Fruit fly (Drosophila melanogaster) whole organism, prepupa: ENCODE measurements around the gene CG42299.

Source experiments
- Blimp-1 ChIP-seq: fragments of 200-800 bp; sonication (Bioruptor generic); optimal IDR thresholded peaks from 3 replicates; lab custom pipeline; 2017; ENCODE audit warnings: missing biosample characterization, missing genetic modification characterization, mild to moderate bottlenecking, moderate library complexity, missing genetic modification reagents
- CG10631 ChIP-seq: fragments of 200-800 bp; sonication (Bioruptor generic); optimal IDR thresholded peaks from 2 replicates; lab custom pipeline; 2016; ENCODE audit warnings: missing biosample characterization, missing genetic modification characterization
- CG10669 ChIP-seq: fragments of 200-800 bp; sonication (Bioruptor generic); optimal IDR thresholded peaks from 3 replicates; lab custom pipeline; 2018; ENCODE audit warnings: missing biosample characterization, mild to moderate bottlenecking, missing genetic modification characterization, moderate library complexity
- CG11294 ChIP-seq: fragments of 200-800 bp; sonication (Bioruptor generic); IDR thresholded peaks from 2 replicates; pipeline ENCODE4 v1.3.6; 2022; ENCODE audit warnings: missing biosample characterization, missing genetic modification characterization
- CG11762 ChIP-seq: fragments of 200-800 bp; sonication (Bioruptor generic); optimal IDR thresholded peaks from 3 replicates; lab custom pipeline; 2016; ENCODE audit warnings: missing biosample characterization, missing genetic modification characterization; ENCODE audit not compliant: insufficient read depth
- CG11902 ChIP-seq: fragments of 200-800 bp; sonication (Bioruptor generic); optimal IDR thresholded peaks from 3 replicates; lab custom pipeline; 2016; ENCODE audit warnings: missing biosample characterization, missing genetic modification characterization
- CG15336 ChIP-seq: fragments of 200-800 bp; sonication (Bioruptor generic); IDR thresholded peaks from 2 replicates; pipeline ENCODE4 v1.3.6; 2022; ENCODE audit warnings: missing biosample characterization, missing genetic modification characterization
- CG1621 ChIP-seq: fragments of 200-800 bp; sonication (Bioruptor generic); optimal IDR thresholded peaks from 3 replicates; lab custom pipeline; 2018; ENCODE audit warnings: missing biosample characterization, mild to moderate bottlenecking, missing genetic modification characterization
- CG16779 ChIP-seq: fragments of 200-800 bp; sonication (Bioruptor generic); optimal IDR thresholded peaks from 3 replicates; lab custom pipeline; 2017; ENCODE audit warnings: missing biosample characterization, mild to moderate bottlenecking, missing genetic modification characterization
- CG34406 ChIP-seq: fragments of 200-800 bp; sonication (Bioruptor generic); optimal IDR thresholded peaks from 3 replicates; lab custom pipeline; 2016; ENCODE audit warnings: missing biosample characterization, missing genetic modification characterization
- CG4318 ChIP-seq: fragments of 200-800 bp; sonication (Bioruptor generic); optimal IDR thresholded peaks from 3 replicates; lab custom pipeline; 2017; ENCODE audit warnings: missing biosample characterization, mild to moderate bottlenecking, missing genetic modification characterization
- CG6163 ChIP-seq: fragments of 200-800 bp; sonication (Bioruptor generic); IDR thresholded peaks from 3 replicates; pipeline ENCODE4 v1.3.6; 2022; ENCODE audit warnings: missing biosample characterization, missing genetic modification characterization
- CG6276 ChIP-seq: fragments of 200-800 bp; sonication (Bioruptor generic); optimal IDR thresholded peaks from 2 replicates; lab custom pipeline; 2017; ENCODE audit warnings: missing biosample characterization, mild to moderate bottlenecking, missing genetic modification characterization
- CG6792 ChIP-seq: fragments of 200-800 bp; sonication (Bioruptor generic); optimal IDR thresholded peaks from 3 replicates; lab custom pipeline; 2016; ENCODE audit warnings: missing biosample characterization, missing genetic modification characterization
- CG6808 ChIP-seq: fragments of 200-800 bp; sonication (Bioruptor generic); optimal IDR thresholded peaks from 3 replicates; lab custom pipeline; 2017; ENCODE audit warnings: missing biosample characterization, missing genetic modification characterization, mild to moderate bottlenecking, moderate library complexity, missing genetic modification reagents
- CG6854 ChIP-seq: fragments of 200-800 bp; sonication (Bioruptor generic); optimal IDR thresholded peaks from 2 replicates; lab custom pipeline; 2017; ENCODE audit warnings: missing biosample characterization, mild to moderate bottlenecking, missing genetic modification characterization
- CG7368 ChIP-seq: fragments of 200-800 bp; sonication (Bioruptor generic); optimal IDR thresholded peaks from 3 replicates; lab custom pipeline; 2016; ENCODE audit warnings: missing biosample characterization, missing genetic modification characterization
- CG8119 ChIP-seq: fragments of 200-800 bp; sonication (Bioruptor generic); IDR thresholded peaks from 3 replicates; pipeline ENCODE4 v1.3.6; 2022; ENCODE audit warnings: missing biosample characterization, missing genetic modification characterization
- CG8319 ChIP-seq: fragments of 200-800 bp; sonication (Bioruptor generic); optimal IDR thresholded peaks from 3 replicates; lab custom pipeline; 2016; ENCODE audit warnings: missing biosample characterization, missing genetic modification characterization
- CG9139 ChIP-seq: fragments of 200-800 bp; sonication (Bioruptor generic); optimal IDR thresholded peaks from 3 replicates; lab custom pipeline; 2017; ENCODE audit warnings: missing biosample characterization, mild to moderate bottlenecking, missing genetic modification characterization
- Eip75B ChIP-seq: fragments of 200-800 bp; sonication (Bioruptor generic); optimal IDR thresholded peaks from 3 replicates; lab custom pipeline; 2016; ENCODE audit warnings: missing biosample characterization, missing genetic modification characterization
- Eip78C ChIP-seq: fragments of 200-800 bp; sonication (Bioruptor generic); peaks from one replicate; lab custom pipeline; 2016; ENCODE audit warnings: missing biosample characterization, missing genetic modification characterization
- Eip93F ChIP-seq: fragments of 200-800 bp; sonication (Bioruptor generic); optimal IDR thresholded peaks from 2 replicates; lab custom pipeline; 2016; ENCODE audit warnings: missing biosample characterization, mild to moderate bottlenecking, missing genetic modification characterization
- Ets21C ChIP-seq: fragments of 200-800 bp; sonication (Bioruptor generic); optimal IDR thresholded peaks from 3 replicates; lab custom pipeline; 2016; ENCODE audit warnings: missing biosample characterization, missing genetic modification characterization
- Gug ChIP-seq: fragments of 200-800 bp; sonication (Bioruptor generic); IDR thresholded peaks from 2 replicates; pipeline ENCODE4 v1.3.6; 2022; ENCODE audit warnings: missing biosample characterization, missing genetic modification characterization
- Hr38 ChIP-seq: sonication (Bioruptor generic); optimal IDR thresholded peaks from 2 replicates; lab custom pipeline; 2016; ENCODE audit warnings: missing biosample characterization, missing genetic modification characterization
- Hr39 ChIP-seq: fragments of 200-800 bp; sonication (Bioruptor generic); optimal IDR thresholded peaks from 2 replicates; lab custom pipeline; 2016; ENCODE audit warnings: missing biosample characterization, missing genetic modification characterization
- Hr4 ChIP-seq: fragments of 200-800 bp; sonication (Bioruptor generic); optimal IDR thresholded peaks from 3 replicates; lab custom pipeline; 2016; ENCODE audit warnings: missing biosample characterization, missing genetic modification characterization
- Lpt ChIP-seq: fragments of 200-800 bp; sonication (Bioruptor generic); optimal IDR thresholded peaks from 3 replicates; lab custom pipeline; 2016; ENCODE audit warnings: missing biosample characterization, missing genetic modification characterization
- Met ChIP-seq: fragments of 200-800 bp; sonication (Bioruptor generic); optimal IDR thresholded peaks from 3 replicates; lab custom pipeline; 2016; ENCODE audit warnings: missing biosample characterization, missing genetic modification characterization
- Smox ChIP-seq: fragments of 200-800 bp; sonication (Bioruptor generic); optimal IDR thresholded peaks from 3 replicates; lab custom pipeline; 2016; ENCODE audit warnings: missing biosample characterization, missing genetic modification characterization
- Sox102F ChIP-seq: fragments of 200-800 bp; sonication (Bioruptor generic); optimal IDR thresholded peaks from 2 replicates; lab custom pipeline; 2016; ENCODE audit warnings: missing biosample characterization, mild to moderate bottlenecking, missing genetic modification characterization
- Sox14 ChIP-seq: fragments of 200-800 bp; sonication (Bioruptor generic); optimal IDR thresholded peaks from 3 replicates; lab custom pipeline; 2016; ENCODE audit warnings: missing biosample characterization, missing genetic modification characterization
- achi ChIP-seq: fragments of 200-800 bp; sonication (Bioruptor generic); optimal IDR thresholded peaks from 3 replicates; lab custom pipeline; 2016; ENCODE audit warnings: missing biosample characterization, missing genetic modification characterization
- acj6 ChIP-seq: fragments of 200-800 bp; sonication (Bioruptor generic); optimal IDR thresholded peaks from 3 replicates; lab custom pipeline; 2016; ENCODE audit warnings: missing biosample characterization, missing genetic modification characterization
- cyc ChIP-seq: fragments of 200-800 bp; sonication (Bioruptor generic); optimal IDR thresholded peaks from 3 replicates; lab custom pipeline; 2016; ENCODE audit warnings: missing biosample characterization, missing genetic modification characterization
- dac ChIP-seq: fragments of 200-800 bp; sonication (Bioruptor generic); optimal IDR thresholded peaks from 2 replicates; lab custom pipeline; 2017; ENCODE audit warnings: missing biosample characterization, mild to moderate bottlenecking, missing genetic modification characterization
- dsx ChIP-seq: fragments of 200-800 bp; optimal IDR thresholded peaks from 3 replicates; lab custom pipeline; 2019; ENCODE audit warnings: missing biosample characterization, mild to moderate bottlenecking, missing genetic modification characterization, moderate library complexity; ENCODE audit not compliant: poor library complexity, severe bottlenecking
- eg ChIP-seq: fragments of 200-800 bp; sonication (Bioruptor generic); IDR thresholded peaks from 3 replicates; pipeline ENCODE4 v1.3.6; 2022; ENCODE audit warnings: missing biosample characterization, missing genetic modification characterization
- fd59A ChIP-seq: fragments of 200-800 bp; sonication (Bioruptor generic); optimal IDR thresholded peaks from 2 replicates; lab custom pipeline; 2017; ENCODE audit warnings: missing biosample characterization, mild to moderate bottlenecking, missing genetic modification characterization, missing genetic modification reagents
- fd85E ChIP-seq: fragments of 200-800 bp; sonication (Bioruptor generic); optimal IDR thresholded peaks from 3 replicates; lab custom pipeline; 2016; ENCODE audit warnings: missing biosample characterization, missing genetic modification characterization
- fkh ChIP-seq: fragments of 200-800 bp; sonication (Bioruptor generic); optimal IDR thresholded peaks from 3 replicates; lab custom pipeline; 2017; ENCODE audit warnings: missing biosample characterization, mild to moderate bottlenecking, missing genetic modification characterization, moderate library complexity
- lz ChIP-seq: fragments of 200-800 bp; sonication (Bioruptor generic); optimal IDR thresholded peaks from 3 replicates; lab custom pipeline; 2016; ENCODE audit warnings: missing biosample characterization, missing genetic modification characterization
- pdm3 ChIP-seq: fragments of 200-800 bp; sonication (Bioruptor generic); optimal IDR thresholded peaks from 3 replicates; lab custom pipeline; 2016; ENCODE audit warnings: missing biosample characterization, missing genetic modification characterization
- salr ChIP-seq, 2 experiments: fragments of 200-800 bp; sonication (Bioruptor generic); optimal IDR thresholded peaks; 3 replicates each; lab custom pipeline; 2016 to 2018; ENCODE audit warnings: missing biosample characterization in 2 of 2, missing genetic modification characterization in 2 of 2, mild to moderate bottlenecking in 1 of 2
- spab ChIP-seq: fragments of 200-800 bp; sonication (Bioruptor generic); optimal IDR thresholded peaks from 2 replicates; lab custom pipeline; 2017; ENCODE audit warnings: missing biosample characterization, mild to moderate bottlenecking, missing genetic modification characterization, missing genetic modification reagents
- ss ChIP-seq, 2 experiments: fragments of 200-800 bp; sonication (Bioruptor generic); optimal IDR thresholded peaks; 2 replicates in 1 of 2; 3 replicates in 1 of 2; lab custom pipeline; 2017 to 2018; ENCODE audit warnings: mild to moderate bottlenecking in 2 of 2, missing biosample characterization in 2 of 2, missing genetic modification characterization in 2 of 2, moderate library complexity in 1 of 2
- svp ChIP-seq: fragments of 200-800 bp; sonication (Bioruptor generic); peaks from one replicate; lab custom pipeline; 2016; ENCODE audit warnings: missing biosample characterization, missing genetic modification characterization
- topi ChIP-seq: fragments of 200-800 bp; sonication (Bioruptor generic); optimal IDR thresholded peaks from 3 replicates; lab custom pipeline; 2016; ENCODE audit warnings: missing biosample characterization, missing genetic modification characterization
- vri ChIP-seq: fragments of 200-800 bp; sonication (Bioruptor generic); optimal IDR thresholded peaks from 3 replicates; lab custom pipeline; 2016; ENCODE audit warnings: missing biosample characterization, mild to moderate bottlenecking, missing genetic modification characterization

Gene CG42299

dm6 chrX:15583842-15584441, 8.5 kb upstream of the CG42299 start:
- TF ChIP-seq spab (GFP tag; lab: Kevin White, UChicago) (no peak), Eip78C (GFP tag; lab: Kevin White, UChicago) (peak; percentile 48)

dm6 chrX:15582853-15583252, 7.4 kb upstream of the CG42299 start, which contains the start of the genes CG9215 and CG8097:
TSS of gene CG9215 (minus strand) at chrX:15582874.
TSS of gene CG8097 (plus strand) at chrX:15583159.
- TF ChIP-seq CG11762 (no peak), Smox (GFP tag; lab: Kevin White, UChicago) (no peak), CG34406 (GFP tag; lab: Kevin White, UChicago) (no peak), fd59A (no peak), Hr38 (no peak), Hr4 (GFP tag; lab: Kevin White, UChicago) (no peak), cyc (GFP tag; lab: Kevin White, UChicago) (peak; percentile 42), CG16779 (tag; lab: Kevin White, UChicago) (no peak), Hr39 (GFP tag; lab: Kevin White, UChicago) (peak; percentile 51), CG6276 (GFP tag; lab: Kevin White, UChicago) (no peak), salr (GFP tag; optimal IDR thresholded peaks at IDR 0.05; lab: Kevin White, UChicago) (no peak), CG7368 (no peak), achi (peak; percentile 38), Sox14 (GFP tag; lab: Kevin White, UChicago) (peak; percentile 46), Eip78C (GFP tag; lab: Kevin White, UChicago) (peak; percentile 63), dac (GFP tag; lab: Kevin White, UChicago) (no peak), vri (GFP tag; lab: Kevin White, UChicago) (no peak), CG1621 (tag; lab: Kevin White, UChicago) (no peak), CG6808 (no peak), fd85E (GFP tag; lab: Kevin White, UChicago) (no peak), CG8319 (GFP tag; lab: Kevin White, UChicago) (no peak), ss (GFP tag; optimal IDR thresholded peaks at IDR 0.05; lab: Kevin White, UChicago) (no peak), CG6163 (no peak), CG6792 (GFP tag; lab: Kevin White, UChicago) (no peak), CG9139 (no peak), CG11294 (GFP tag; lab: Robert Waterston, UW) (no peak), spab (GFP tag; lab: Kevin White, UChicago) (no peak), Met (no peak), acj6 (GFP tag; lab: Kevin White, UChicago) (no peak), Lpt (GFP tag; lab: Kevin White, UChicago) (no peak), eg (GFP tag; lab: Robert Waterston, UW) (no peak), CG6854 (no peak), CG10669 (GFP tag; lab: Kevin White, UChicago) (no peak), topi (GFP tag; lab: Kevin White, UChicago) (peak; percentile 50), fkh (GFP tag; lab: Kevin White, UChicago) (no peak), lz (peak; percentile 62), CG4318 (no peak), Gug (no peak), Eip75B (GFP tag; lab: Kevin White, UChicago) (no peak), CG8119 (GFP tag; lab: Robert Waterston, UW) (no peak), pdm3 (GFP tag; lab: Kevin White, UChicago) (no peak), CG15336 (no peak), svp (GFP tag; lab: Kevin White, UChicago) (no peak), Sox102F (GFP tag; lab: Kevin White, UChicago) (no peak), CG11902 (GFP tag; lab: Kevin White, UChicago) (no peak), Ets21C (GFP tag; lab: Kevin White, UChicago) (peak; percentile 49), Eip93F (GFP tag; lab: Kevin White, UChicago) (no peak), CG10631 (GFP tag; lab: Kevin White, UChicago) (no peak), Blimp-1 (no peak), dsx (GFP tag; lab: Kevin White, UChicago) (no peak)
